Worm (Caenorhabditis elegans) whole organism, dauer: ENCODE results near the gene ufd-2.

Source experiments
- unc-62 ChIP-seq: sonication (generic microtip); optimal IDR thresholded peaks from 2 replicates; lab custom pipeline; 2017; ENCODE audit warnings: missing biosample characterization, missing genetic modification reagents, missing genetic modification characterization

Gene ufd-2

ce11 chrII:8041642-8042041 is 20.9 kb upstream of the ufd-2 start:
- no peak for TF ChIP-seq unc-62 (GFP tag; lab: Kevin White, UChicago)

ce11 chrII:8042289-8042688 is 20.3 kb upstream of the ufd-2 start, which contains the start of gene T05H10.1:
T05H10.1 (plus strand) TSS chrII:8042589.
- no peak for TF ChIP-seq unc-62 (GFP tag; lab: Kevin White, UChicago)

- no peak for TF ChIP-seq unc-62 (GFP tag; lab: Kevin White, UChicago)
Measured at ce11 chrII:8047264-8047663, 15.3 kb upstream of the ufd-2 start, which contains the start of gene apn-1. apn-1 (plus strand) TSS chrII:8047564.

ce11 chrII:8050477-8050876 is 12.1 kb upstream of the ufd-2 start, which contains the start of gene mtre-1:
mtre-1 (minus strand) TSS chrII:8050577.
- no peak for TF ChIP-seq unc-62 (GFP tag; lab: Kevin White, UChicago)

- no peak for TF ChIP-seq unc-62 (GFP tag; lab: Kevin White, UChicago)
Measured at ce11 chrII:8051330-8051729, 11.2 kb upstream of the ufd-2 start.

ce11 chrII:8052172-8052571 is 10.4 kb upstream of the ufd-2 start:
- TF ChIP-seq unc-62 (GFP tag; lab: Kevin White, UChicago) = no peak

- no peak for TF ChIP-seq unc-62 (GFP tag; lab: Kevin White, UChicago)
Measured at ce11 chrII:8052850-8053249, 9.7 kb upstream of the ufd-2 start, which contains the start of gene T05H10.4. T05H10.4 (plus strand) TSS chrII:8053150.

- no peak for TF ChIP-seq unc-62 (GFP tag; lab: Kevin White, UChicago)
Measured at ce11 chrII:8057911-8058310, 4.6 kb upstream of the ufd-2 start.

ce11 chrII:8058769-8059168 is 3.8 kb upstream of the ufd-2 start, which contains the start of gene T05H10.8:
T05H10.8 (plus strand) TSS chrII:8059069.
- no peak for TF ChIP-seq unc-62 (GFP tag; lab: Kevin White, UChicago)

ce11 chrII:8059532-8059931 is 3.0 kb upstream of the ufd-2 start:
- no peak for TF ChIP-seq unc-62 (GFP tag; lab: Kevin White, UChicago)

ce11 chrII:8065985-8066384 is 3.4 kb downstream of the ufd-2 start, which contains the start of gene pdha-1:
pdha-1 (plus strand) TSS chrII:8066285.
- TF ChIP-seq unc-62 (GFP tag; lab: Kevin White, UChicago) = no peak

- no peak for TF ChIP-seq unc-62 (GFP tag; lab: Kevin White, UChicago)
Measured at ce11 chrII:8071012-8071625, 8.6 kb downstream of the ufd-2 start.

- TF ChIP-seq unc-62 (GFP tag; lab: Kevin White, UChicago) = no peak
Measured at ce11 chrII:8071801-8072544, 9.4 kb downstream of the ufd-2 start.

- TF ChIP-seq unc-62 (GFP tag; lab: Kevin White, UChicago) = no peak
Measured at ce11 chrII:8073222-8073621, 10.7 kb downstream of the ufd-2 start, which contains the start of gene gpcp-2. gpcp-2 (minus strand) TSS chrII:8073374.

ce11 chrII:8074058-8074457 is 11.5 kb downstream of the ufd-2 start:
- no peak for TF ChIP-seq unc-62 (GFP tag; lab: Kevin White, UChicago)

- no peak for TF ChIP-seq unc-62 (GFP tag; lab: Kevin White, UChicago)
Measured at ce11 chrII:8075324-8075810, 12.8 kb downstream of the ufd-2 start, which contains the start of gene K02C4.2. K02C4.2 (plus strand) TSS chrII:8075760.
